Worm (Caenorhabditis elegans): ENCODE data around the gene T07C4.12.

DNA sequence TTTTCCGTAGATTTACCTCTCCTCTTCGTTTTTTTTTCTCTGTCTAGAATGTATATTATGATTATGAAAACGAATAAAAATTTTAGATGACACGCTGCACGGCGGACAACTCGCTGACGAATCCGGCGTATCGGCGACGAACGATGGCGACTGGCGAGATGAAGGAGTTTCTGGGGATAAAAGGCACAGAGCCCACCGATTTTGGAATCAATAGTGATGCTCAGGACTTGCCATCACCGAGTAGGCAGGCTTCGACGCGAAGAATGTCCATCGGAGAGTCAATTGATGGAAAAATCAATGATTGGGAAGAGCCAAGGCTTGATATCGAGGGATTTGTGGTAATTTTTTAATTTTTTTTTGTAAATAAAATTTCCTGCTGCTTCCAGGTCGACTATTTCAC is 2.6 kb upstream of the T07C4.12 start, which contains the start of gene ced-9:
- TF ChIP-seq cog-1 (tag; optimal IDR thresholded peaks at IDR 0.05), result no peak
- TF ChIP-seq ztf-23 (GFP tag; IDR thresholded peaks at IDR 0.05), result no peak
- no peak for TF ChIP-seq klf-2 (GFP tag; conservative IDR thresholded peaks at IDR 0.05)
- no peak for TF ChIP-seq tab-1 (GFP tag; IDR thresholded peaks at IDR 0.05)
- TF ChIP-seq ztf-29 (GFP tag; IDR thresholded peaks at IDR 0.05), result no peak

Measured in whole organism, midembryonic.